Fruit fly (Drosophila melanogaster) whole organism, wandering third instar larva: ENCODE measurements around the gene CG7376.
"Not testable (repeated sequence)": the region's sequence is repeated elsewhere in the genome, so short reads cannot be mapped to it uniquely, and the experiment has no call there.

ENCODE experiments used
- CG32264 ChIP-seq: fragments of 200-800 bp; sonication (Bioruptor generic); optimal IDR thresholded peaks from 2 replicates; lab custom pipeline; 2016; ENCODE audit warnings: missing biosample characterization, missing genetic modification characterization
- CrebA ChIP-seq: fragments of 200-800 bp; sonication (Bioruptor generic); optimal IDR thresholded peaks from 2 replicates; lab custom pipeline; 2016; ENCODE audit warnings: missing biosample characterization, mild to moderate bottlenecking, missing genetic modification characterization, borderline replicate concordance
- GATAd ChIP-seq: sonication (Bioruptor generic); optimal IDR thresholded peaks from 2 replicates; lab custom pipeline; 2016; ENCODE audit warnings: missing biosample characterization, missing genetic modification characterization
- HLH106 ChIP-seq: fragments of 200-800 bp; optimal IDR thresholded peaks from 3 replicates; lab custom pipeline; 2019; ENCODE audit warnings: missing biosample characterization, mild to moderate bottlenecking, missing genetic modification characterization, moderate library complexity
- Hnf4 ChIP-seq: fragments of 200-800 bp; sonication (Bioruptor generic); optimal IDR thresholded peaks from 2 replicates; lab custom pipeline; 2016; ENCODE audit warnings: missing biosample characterization, mild to moderate bottlenecking, missing genetic modification characterization
- Hr78 ChIP-seq: fragments of >200 bp; optimal IDR thresholded peaks from 2 replicates; lab custom pipeline; 2017; ENCODE audit warnings: missing biosample characterization, missing genetic modification characterization
- Jra ChIP-seq: sonication (Bioruptor generic); optimal IDR thresholded peaks from 2 replicates; lab custom pipeline; 2016; ENCODE audit warnings: missing biosample characterization, missing genetic modification characterization
- OdsH ChIP-seq: fragments of 200-800 bp; sonication (Bioruptor generic); optimal IDR thresholded peaks from 2 replicates; lab custom pipeline; 2016; ENCODE audit warnings: missing biosample characterization, mild to moderate bottlenecking, missing genetic modification characterization
- Sp1 ChIP-seq: fragments of 200-800 bp; sonication (Bioruptor generic); optimal IDR thresholded peaks from 3 replicates; lab custom pipeline; 2019; ENCODE audit warnings: missing biosample characterization, mild to moderate bottlenecking, missing genetic modification characterization, moderate library complexity
- Vsx2 ChIP-seq: fragments of 200-300, 225-300 bp; sonication (Bioruptor generic); optimal IDR thresholded peaks from 2 replicates; lab custom pipeline; 2018; ENCODE audit warnings: missing biosample characterization, missing genetic modification characterization; ENCODE audit not compliant: partially characterized antibody
- br ChIP-seq: fragments of 200-800 bp; sonication (Bioruptor generic); optimal IDR thresholded peaks from 2 replicates; lab custom pipeline; 2016; ENCODE audit warnings: missing biosample characterization, missing genetic modification characterization
- dl ChIP-seq, 2 experiments: fragments of 175-275, 200-275 bp in 1 of 2; fragments of 200-275 bp in 1 of 2; sonication (Bioruptor generic); optimal IDR thresholded peaks; lab custom pipeline; 2018; ENCODE audit warnings: mild to moderate bottlenecking in 2 of 2, missing biosample characterization in 2 of 2, missing genetic modification characterization in 2 of 2, moderate library complexity in 2 of 2; ENCODE audit not compliant: partially characterized antibody in 2 of 2, insufficient read depth in 1 of 2
- dmrt93B ChIP-seq: fragments of 200-800 bp; sonication (Bioruptor generic); optimal IDR thresholded peaks from 2 replicates; lab custom pipeline; 2018; ENCODE audit warnings: missing biosample characterization, mild to moderate bottlenecking, missing genetic modification characterization
- ey ChIP-seq: fragments of 200-800 bp; sonication (Bioruptor generic); optimal IDR thresholded peaks from 2 replicates; lab custom pipeline; 2016; ENCODE audit warnings: missing biosample characterization, missing genetic modification characterization
- fru ChIP-seq: fragments of 200-800 bp; sonication (Bioruptor generic); optimal IDR thresholded peaks from 3 replicates; lab custom pipeline; 2016; ENCODE audit warnings: missing biosample characterization, mild to moderate bottlenecking, missing genetic modification characterization
- h ChIP-seq: fragments of 200-800 bp; sonication (Bioruptor generic); optimal IDR thresholded peaks from 3 replicates; lab custom pipeline; 2016; ENCODE audit warnings: missing biosample characterization, mild to moderate bottlenecking, missing genetic modification characterization
- jim ChIP-seq: fragments of 175-275, 200-325 bp; sonication (Bioruptor generic); optimal IDR thresholded peaks from 2 replicates; lab custom pipeline; 2016; ENCODE audit warnings: missing biosample characterization, mild to moderate bottlenecking, missing genetic modification characterization
- psq ChIP-seq: fragments of 200-800 bp; sonication (Bioruptor generic); optimal IDR thresholded peaks from 3 replicates; lab custom pipeline; 2017; ENCODE audit warnings: missing biosample characterization, mild to moderate bottlenecking, missing genetic modification characterization, moderate library complexity
- rgr ChIP-seq: fragments of 200-800 bp; sonication (Bioruptor generic); optimal IDR thresholded peaks from 3 replicates; lab custom pipeline; 2016; ENCODE audit warnings: missing biosample characterization, mild to moderate bottlenecking, missing genetic modification characterization
- sage ChIP-seq: fragments of 200-800 bp; sonication (Bioruptor generic); optimal IDR thresholded peaks from 2 replicates; lab custom pipeline; 2016; ENCODE audit warnings: missing biosample characterization, mild to moderate bottlenecking, missing genetic modification characterization
- sv ChIP-seq: fragments of 200-800 bp; sonication (Bioruptor generic); optimal IDR thresholded peaks from 3 replicates; lab custom pipeline; 2016; ENCODE audit warnings: missing biosample characterization, missing genetic modification characterization
- tai ChIP-seq: sonication (Bioruptor generic); optimal IDR thresholded peaks from 2 replicates; lab custom pipeline; 2016; ENCODE audit warnings: missing biosample characterization, missing genetic modification characterization

CG7376 gene

dm6 chr3L:6143188-6143755 lies 30.8 kb upstream of the CG7376 start, which contains the start of gene Lcp65Ad:
Lcp65Ad (plus strand) TSS chr3L:6143395.
- TF ChIP-seq Hr78 (GFP tag; lab: Kevin White, UChicago) (no peak), ey (GFP tag; lab: Kevin White, UChicago) (no peak), psq (GFP tag; lab: Kevin White, UChicago) (no peak), Jra (GFP tag; lab: Kevin White, UChicago) (no peak), br (GFP tag; lab: Kevin White, UChicago) (no peak), jim (GFP tag; lab: Kevin White, UChicago) (no peak), h (GFP tag; lab: Kevin White, UChicago) (no peak), Vsx2 (GFP tag; lab: Kevin White, UChicago) (no peak), GATAd (GFP tag; lab: Kevin White, UChicago) (no peak), Hnf4 (GFP tag; lab: Kevin White, UChicago) (no peak), tai (GFP tag; lab: Kevin White, UChicago) (no peak), CrebA (no peak), dmrt93B (GFP tag; lab: Kevin White, UChicago) (no peak), dl (GFP tag; optimal IDR thresholded peaks at IDR 0.05; lab: Kevin White, UChicago; ENCODE audit: insufficient read depth in 1 of 2, partially characterized antibody in 2 of 2) (no peak)

- TF ChIP-seq Sp1 (no peak), Hnf4 (GFP tag; lab: Kevin White, UChicago) (no peak), OdsH (GFP tag; lab: Kevin White, UChicago) (no peak), sv (no peak), HLH106 (tag; lab: Kevin White, UChicago) (no peak), sage (GFP tag; lab: Kevin White, UChicago) (no peak), fru (GFP tag; lab: Kevin White, UChicago) (no peak)
These were observed 29.3 kb upstream of the CG7376 start, which contains the start of gene Lcp65Ac for dm6 chr3L:6144769-6145220. Lcp65Ac (plus strand) TSS chr3L:6144819.

- not testable (repeated sequence) for TF ChIP-seq CG32264 (GFP tag; lab: Kevin White, UChicago); Sp1; dl (GFP tag; optimal IDR thresholded peaks at IDR 0.05; lab: Kevin White, UChicago; ENCODE audit: insufficient read depth in 1 of 2, partially characterized antibody in 2 of 2)
- TF ChIP-seq, all 38 proteins: peak for 0; not testable (repeated sequence) for 38
These were observed 27.7 kb upstream of the CG7376 start, which contains the start of gene Lcp65Ab2 for dm6 chr3L:6146374-6146773. Lcp65Ab2 (plus strand) TSS chr3L:6146674.

- not testable (repeated sequence) for TF ChIP-seq GATAd, Hr78, Vsx2 (GFP tag; lab: Kevin White, UChicago)
These were observed 26.2 kb upstream of the CG7376 start, which contains the start of gene Cpr65Ax1 for dm6 chr3L:6147887-6148286. Cpr65Ax1 (minus strand) TSS chr3L:6147987.

dm6 chr3L:6149248-6149647 lies 24.8 kb upstream of the CG7376 start, which contains the start of gene Lcp65Ab1:
Lcp65Ab1 (plus strand) TSS chr3L:6149548.
- TF ChIP-seq CrebA; rgr (GFP tag; lab: Kevin White, UChicago); h (GFP tag; lab: Kevin White, UChicago): not testable (repeated sequence)
- TF ChIP-seq, all 38 proteins: peak for 0; not testable (repeated sequence) for 38

dm6 chr3L:6150757-6151354 lies 23.2 kb upstream of the CG7376 start, which contains the start of the genes Cpr65Ax2 and Lcp65Aa:
Cpr65Ax2 (minus strand) TSS chr3L:6150857.
Lcp65Aa (plus strand) TSS chr3L:6151304.
- TF ChIP-seq GATAd, Hnf4, h (GFP tag; lab: Kevin White, UChicago): not testable (repeated sequence)

dm6 chr3L:6152531-6152930 lies 21.5 kb upstream of the CG7376 start, which contains the start of gene Acp65Aa:
Acp65Aa (minus strand) TSS chr3L:6152745.
- TF ChIP-seq tai (GFP tag; lab: Kevin White, UChicago) (no peak), rgr (GFP tag; lab: Kevin White, UChicago) (no peak)
